Fruit fly (Drosophila melanogaster) whole organism, embryonic: ENCODE results near the gene Or67a.
A peak's percentile ranks its signal among the peaks of the same experiment; 100 is the strongest.

Experiments used
- CG1024 ChIP-seq: fragments of 200-800 bp; sonication (Bioruptor generic); IDR thresholded peaks from 2 replicates; pipeline ENCODE4 v1.3.6; 2022; ENCODE audit warnings: missing biosample characterization, missing genetic modification characterization
- CG10959 ChIP-seq: fragments of 200-800 bp; sonication (Bioruptor generic); IDR thresholded peaks from 2 replicates; pipeline ENCODE4 v1.3.6; 2022; ENCODE audit warnings: missing biosample characterization, missing genetic modification characterization
- CG12391 ChIP-seq: fragments of 200-800 bp; sonication (Bioruptor generic); optimal IDR thresholded peaks from 3 replicates; lab custom pipeline; 2018; ENCODE audit warnings: missing biosample characterization, mild to moderate bottlenecking, missing genetic modification characterization, moderate library complexity
- CG14667 ChIP-seq: fragments of 200-800 bp; sonication (Bioruptor generic); IDR thresholded peaks from 2 replicates; pipeline ENCODE4 v1.3.6; 2022; ENCODE audit warnings: missing biosample characterization, missing genetic modification characterization
- CG14860 ChIP-seq: fragments of 200-800 bp; sonication (Bioruptor generic); IDR thresholded peaks from 3 replicates; pipeline ENCODE4 v1.3.6; 2022; ENCODE audit warnings: missing biosample characterization, missing genetic modification characterization; ENCODE audit not compliant: partially characterized antibody
- CG1603 ChIP-seq: fragments of 200-800 bp; sonication (Bioruptor generic); optimal IDR thresholded peaks from 2 replicates; lab custom pipeline; 2019; ENCODE audit warnings: missing biosample characterization, mild to moderate bottlenecking, missing genetic modification characterization, moderate library complexity
- CG16813 ChIP-seq: fragments of 200-800 bp; sonication (Bioruptor generic); IDR thresholded peaks from 3 replicates; pipeline ENCODE4 v1.3.6; 2022; ENCODE audit warnings: missing biosample characterization, missing genetic modification characterization; ENCODE audit not compliant: partially characterized antibody
- CG17359 ChIP-seq: fragments of 200-800 bp; sonication (Bioruptor generic); optimal IDR thresholded peaks from 3 replicates; lab custom pipeline; 2018; ENCODE audit warnings: missing biosample characterization, mild to moderate bottlenecking, missing genetic modification characterization, moderate library complexity
- CG17385 ChIP-seq: fragments of 200-800 bp; sonication (Bioruptor generic); optimal IDR thresholded peaks from 3 replicates; lab custom pipeline; 2018; ENCODE audit warnings: missing biosample characterization, mild to moderate bottlenecking, missing genetic modification characterization
- CG17829 ChIP-seq: fragments of 200-800 bp; optimal IDR thresholded peaks from 2 replicates; lab custom pipeline; 2019; ENCODE audit warnings: missing biosample characterization, mild to moderate bottlenecking, missing genetic modification characterization, moderate library complexity
- CG1792 ChIP-seq: fragments of 200-800 bp; sonication (Bioruptor generic); optimal IDR thresholded peaks from 2 replicates; lab custom pipeline; 2016; ENCODE audit warnings: missing biosample characterization, missing genetic modification characterization
- CG2199 ChIP-seq: fragments of 200-800 bp; sonication (Bioruptor generic); IDR thresholded peaks from 3 replicates; pipeline ENCODE4 v1.3.6; 2022; ENCODE audit warnings: missing biosample characterization, missing genetic modification characterization
- CG3281 ChIP-seq: fragments of 200-800 bp; sonication (Bioruptor generic); optimal IDR thresholded peaks from 3 replicates; lab custom pipeline; 2017; ENCODE audit warnings: missing biosample characterization, mild to moderate bottlenecking, missing genetic modification characterization
- CG34376 ChIP-seq: fragments of 200-800 bp; sonication (Bioruptor generic); optimal IDR thresholded peaks from 2 replicates; lab custom pipeline; 2018; ENCODE audit warnings: missing biosample characterization, mild to moderate bottlenecking, missing genetic modification characterization
- CG34422 ChIP-seq: fragments of 200-800 bp; sonication (Bioruptor generic); IDR thresholded peaks from 3 replicates; pipeline ENCODE4 v1.3.6; 2022; ENCODE audit warnings: missing biosample characterization, missing genetic modification characterization
- CG7556 ChIP-seq: fragments of 200-800 bp; sonication (Bioruptor generic); optimal IDR thresholded peaks from 2 replicates; lab custom pipeline; 2017; ENCODE audit warnings: missing biosample characterization, mild to moderate bottlenecking, missing genetic modification characterization
- CG7839 ChIP-seq: fragments of 200-800 bp; sonication (Bioruptor generic); optimal IDR thresholded peaks from 3 replicates; lab custom pipeline; 2018; ENCODE audit warnings: missing biosample characterization, mild to moderate bottlenecking, missing genetic modification characterization, moderate library complexity
- CG9932 ChIP-seq: fragments of 200-800 bp; sonication (Bioruptor generic); IDR thresholded peaks from 2 replicates; pipeline ENCODE4 v1.3.6; 2022; ENCODE audit warnings: missing biosample characterization, missing genetic modification characterization
- CHES-1-like ChIP-seq: fragments of 200-800 bp; sonication (Bioruptor generic); optimal IDR thresholded peaks from 2 replicates; lab custom pipeline; 2016; ENCODE audit warnings: missing biosample characterization, missing genetic modification characterization
- Dref ChIP-seq: fragments of 200-800 bp; sonication (Bioruptor generic); IDR thresholded peaks from 2 replicates; pipeline ENCODE4 v1.3.6; 2022; ENCODE audit warnings: missing biosample characterization, missing genetic modification characterization
- HLH4C ChIP-seq: fragments of 200-800 bp; sonication (Bioruptor generic); IDR thresholded peaks from 3 replicates; pipeline ENCODE4 v1.3.6; 2022; ENCODE audit warnings: missing biosample characterization, missing genetic modification characterization; ENCODE audit not compliant: partially characterized antibody
- Hmr ChIP-seq: fragments of 200-800 bp; sonication (Bioruptor generic); optimal IDR thresholded peaks from 3 replicates; lab custom pipeline; 2017; ENCODE audit warnings: mild to moderate bottlenecking, missing biosample characterization, missing genetic modification reagents, missing genetic modification characterization
- MBD-R2 ChIP-seq: fragments of 200-800 bp; sonication (Bioruptor generic); IDR thresholded peaks from 2 replicates; pipeline ENCODE4 v1.3.6; 2022; ENCODE audit warnings: missing biosample characterization, missing genetic modification characterization
- NC2β ChIP-seq: fragments of 200-800 bp; sonication (Bioruptor generic); optimal IDR thresholded peaks from 2 replicates; lab custom pipeline; 2016; ENCODE audit warnings: missing biosample characterization, missing genetic modification characterization
- Sox100B ChIP-seq: fragments of 200-800 bp; sonication (Bioruptor generic); optimal IDR thresholded peaks from 3 replicates; lab custom pipeline; 2018; ENCODE audit warnings: missing biosample characterization, mild to moderate bottlenecking, missing genetic modification characterization
- Ssrp ChIP-seq: fragments of 200-800 bp; sonication (Bioruptor generic); optimal IDR thresholded peaks from 2 replicates; lab custom pipeline; 2018; ENCODE audit warnings: missing biosample characterization, mild to moderate bottlenecking, missing genetic modification characterization, moderate library complexity
- bigmax ChIP-seq: fragments of 200-800 bp; sonication (Bioruptor generic); optimal IDR thresholded peaks from 2 replicates; lab custom pipeline; 2018; ENCODE audit warnings: missing biosample characterization, mild to moderate bottlenecking, missing genetic modification characterization
- dysf ChIP-seq: fragments of 200-800 bp; sonication (Bioruptor generic); IDR thresholded peaks from 3 replicates; pipeline ENCODE4 v1.3.6; 2022; ENCODE audit warnings: missing biosample characterization, missing genetic modification characterization
- fru ChIP-seq: fragments of >200 bp; optimal IDR thresholded peaks from 2 replicates; lab custom pipeline; 2017
- gcm2 ChIP-seq: fragments of 200-800 bp; sonication (Bioruptor generic); optimal IDR thresholded peaks from 2 replicates; lab custom pipeline; 2016; ENCODE audit warnings: missing biosample characterization, missing genetic modification characterization
- grau ChIP-seq: fragments of 200-800 bp; optimal IDR thresholded peaks from 3 replicates; lab custom pipeline; 2019; ENCODE audit warnings: missing biosample characterization, mild to moderate bottlenecking, missing genetic modification characterization, moderate library complexity
- grn ChIP-seq: fragments of 200-800 bp; sonication (Bioruptor generic); optimal IDR thresholded peaks from 3 replicates; lab custom pipeline; 2017; ENCODE audit warnings: missing biosample characterization, missing genetic modification characterization
- ind ChIP-seq: fragments of 200-800 bp; sonication (Bioruptor generic); optimal IDR thresholded peaks from 3 replicates; lab custom pipeline; 2016; ENCODE audit warnings: missing biosample characterization, missing genetic modification characterization
- inv ChIP-seq: fragments of 200-800 bp; sonication (Bioruptor generic); IDR thresholded peaks from 2 replicates; pipeline ENCODE4 v1.3.6; 2022; ENCODE audit warnings: missing biosample characterization, missing genetic modification characterization; ENCODE audit not compliant: partially characterized antibody
- jumu ChIP-seq: fragments of 200-800 bp; sonication (Bioruptor generic); optimal IDR thresholded peaks from 3 replicates; lab custom pipeline; 2016; ENCODE audit warnings: missing biosample characterization, missing genetic modification characterization
- kay ChIP-seq: fragments of 200-800 bp; sonication (Bioruptor generic); optimal IDR thresholded peaks from 2 replicates; lab custom pipeline; 2016; ENCODE audit warnings: missing biosample characterization, missing genetic modification characterization
- lab ChIP-seq: fragments of 200-800 bp; sonication (Bioruptor generic); optimal IDR thresholded peaks from 3 replicates; lab custom pipeline; 2017; ENCODE audit warnings: missing biosample characterization, missing genetic modification characterization, mild to moderate bottlenecking, moderate library complexity, missing genetic modification reagents
- lola ChIP-seq, 3 experiments: fragments of >200 bp in 2 of 3; fragments of 200-800 bp in 1 of 3; sonication (Bioruptor generic) in 1 of 3; optimal IDR thresholded peaks; 2 replicates each; lab custom pipeline; 2017 to 2019; ENCODE audit warnings: missing biosample characterization in 3 of 3, missing genetic modification characterization in 3 of 3, mild to moderate bottlenecking in 1 of 3, moderate library complexity in 1 of 3
- pb ChIP-seq: fragments of 200-800 bp; sonication (Bioruptor generic); optimal IDR thresholded peaks from 3 replicates; lab custom pipeline; 2016; ENCODE audit warnings: missing biosample characterization, missing genetic modification characterization
- ranshi ChIP-seq: fragments of 200-800 bp; sonication (Bioruptor generic); IDR thresholded peaks from 2 replicates; pipeline ENCODE4 v1.3.6; 2022; ENCODE audit warnings: missing biosample characterization, missing genetic modification characterization
- run ChIP-seq: fragments of 200-800 bp; sonication (Bioruptor generic); optimal IDR thresholded peaks from 3 replicates; lab custom pipeline; 2018; ENCODE audit warnings: missing biosample characterization, mild to moderate bottlenecking, missing genetic modification characterization
- salm ChIP-seq: fragments of 200-800 bp; sonication (Bioruptor generic); optimal IDR thresholded peaks from 2 replicates; lab custom pipeline; 2018; ENCODE audit warnings: missing biosample characterization, mild to moderate bottlenecking, missing genetic modification characterization
- tio ChIP-seq: fragments of 200-800 bp; sonication (Bioruptor generic); optimal IDR thresholded peaks from 2 replicates; lab custom pipeline; 2017; ENCODE audit warnings: missing biosample characterization, missing genetic modification characterization, inconsistent platforms
- tna ChIP-seq: fragments of 200-800 bp; sonication (Bioruptor generic); IDR thresholded peaks from 2 replicates; pipeline ENCODE4 v1.3.6; 2022; ENCODE audit warnings: missing biosample characterization, missing genetic modification characterization; ENCODE audit not compliant: partially characterized antibody
- tx ChIP-seq: fragments of 200-800 bp; sonication (Bioruptor generic); optimal IDR thresholded peaks from 2 replicates; lab custom pipeline; 2016; ENCODE audit warnings: missing biosample characterization, missing genetic modification characterization
- vfl ChIP-seq: fragments of 200-800 bp; sonication (Bioruptor generic); optimal IDR thresholded peaks from 2 replicates; lab custom pipeline; 2016; ENCODE audit warnings: missing biosample characterization, missing genetic modification characterization

Or67a gene

DNA sequence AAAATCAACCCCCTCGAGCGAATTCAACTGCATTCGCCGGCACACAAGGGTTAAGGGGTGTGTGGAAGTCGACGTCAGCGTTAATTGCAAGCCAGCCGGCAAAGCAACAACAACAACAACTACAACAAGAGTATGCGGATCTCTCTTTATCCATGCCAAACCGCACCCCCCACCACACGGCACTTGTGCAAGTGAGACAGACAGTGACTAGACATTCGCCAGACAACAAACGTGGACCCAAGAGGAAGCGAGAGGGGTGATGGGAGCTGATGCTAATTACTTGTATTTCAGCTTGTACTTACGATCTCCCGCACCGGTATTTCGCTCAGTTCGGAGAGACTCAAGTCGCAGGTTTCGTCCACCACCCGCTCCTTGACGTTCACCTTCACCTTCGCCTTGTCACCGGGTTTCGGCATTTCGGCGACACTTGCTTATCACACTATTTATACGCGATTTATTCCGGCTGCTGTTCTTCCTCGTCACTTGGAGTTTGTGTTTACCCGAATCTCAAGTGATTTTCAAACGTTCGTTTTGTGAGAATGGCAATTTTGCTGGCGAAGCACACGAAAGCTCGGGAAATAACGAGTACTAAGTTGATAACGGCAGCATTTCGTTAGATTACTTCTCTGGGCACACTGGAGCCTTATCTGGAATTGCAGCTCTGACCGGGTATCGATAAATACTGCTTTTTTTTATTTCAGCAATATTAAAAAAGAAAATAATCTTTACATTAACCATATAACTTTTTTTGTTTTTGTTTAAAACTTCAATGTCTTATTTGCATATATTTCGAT lies 19.6 kb upstream of the Or67a start, which contains the start of gene CG3408 (continued):
- peak; percentile 6 for TF ChIP-seq CG7556
- peak; percentile 54; the same call in 1 of the 3 replicates for TF ChIP-seq CG34422 (GFP tag; lab: Robert Waterston, UW)
- peak; percentile 59 for TF ChIP-seq grn (GFP tag; lab: Kevin White, UChicago)
- no peak for TF ChIP-seq vfl (GFP tag; lab: Kevin White, UChicago)
- TF ChIP-seq NC2β (GFP tag; lab: Kevin White, UChicago) = peak; percentile 29
- no peak for TF ChIP-seq CG2199
- TF ChIP-seq CG17829 = peak; percentile 20
- no peak for TF ChIP-seq tio
- TF ChIP-seq CG16813 (GFP tag; lab: Robert Waterston, UW) = 0 out of 3 replicates have a peak, but pooled peaks have one; percentile 18
- TF ChIP-seq Ssrp (tag; lab: Kevin White, UChicago) = no peak
- TF ChIP-seq Hmr = peak; percentile 48
- peak; percentile 26 for TF ChIP-seq CG7839 (tag; lab: Kevin White, UChicago)
- TF ChIP-seq CG1024 (GFP tag; lab: Robert Waterston, UW) = no peak
- peak; percentile 67 for TF ChIP-seq Dref (GFP tag; lab: Robert Waterston, UW)
- no peak for TF ChIP-seq HLH4C (GFP tag; lab: Robert Waterston, UW)
- TF ChIP-seq lab (GFP tag; lab: Kevin White, UChicago) = peak; percentile 35
- peak; percentile 82 for TF ChIP-seq CG34376 (GFP tag; lab: Kevin White, UChicago)
- no peak for TF ChIP-seq kay (GFP tag; lab: Kevin White, UChicago)
- peak; percentile 24 for TF ChIP-seq pb (GFP tag; lab: Kevin White, UChicago)

DNA sequence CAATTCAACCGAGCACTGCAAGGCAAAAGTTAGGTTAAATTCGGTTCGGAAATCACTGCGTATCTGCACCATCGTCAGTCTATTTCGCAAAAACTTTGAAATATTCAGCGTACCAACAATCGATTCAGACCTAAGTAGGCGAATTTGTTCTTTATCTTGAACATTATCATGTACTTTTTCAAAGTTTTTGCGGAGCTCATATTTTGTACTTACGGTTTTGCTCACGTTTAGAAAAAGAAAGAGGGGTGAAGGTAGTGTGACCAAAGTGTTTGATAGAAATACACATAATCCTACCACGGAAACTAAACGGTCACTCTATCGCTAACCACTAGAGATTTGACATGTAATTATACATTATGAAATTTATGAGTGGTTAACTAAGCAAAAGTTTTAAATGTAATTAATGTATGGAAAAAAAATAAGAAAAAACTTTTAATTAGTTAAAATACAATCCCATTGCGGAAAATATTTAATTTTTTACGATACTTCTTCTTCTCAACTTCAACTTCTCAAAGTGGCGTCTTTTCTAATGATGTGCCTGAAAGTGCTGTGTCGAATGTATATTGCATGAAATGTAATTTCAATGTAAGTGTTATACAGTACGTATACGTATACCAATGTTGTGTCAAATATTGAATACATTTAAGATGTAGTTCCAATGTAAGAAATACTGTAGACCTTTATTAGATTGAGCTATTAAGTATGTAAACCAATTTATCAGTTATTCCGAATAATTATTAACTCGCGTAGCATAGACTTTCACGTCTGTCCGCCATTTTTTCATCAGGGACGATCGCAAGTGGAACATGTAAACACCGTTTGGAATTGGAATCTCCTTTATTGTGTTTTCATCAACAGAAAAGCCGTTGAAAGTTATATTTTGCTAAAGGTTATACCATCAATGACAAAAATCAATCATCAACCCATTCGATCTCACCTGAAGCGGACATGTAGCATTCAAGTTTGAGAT lies 17.3 kb upstream of the Or67a start, which contains the start of gene RpS9:
Gene RpS9 (minus strand): TSS at position 245 of the 970 bp plus-strand sequence.
- peak; percentile 36 for TF ChIP-seq CG17385
- no peak; the same call in 2 of the 3 replicates for TF ChIP-seq dysf (GFP tag; lab: Robert Waterston, UW)
- peak; percentile 68 for TF ChIP-seq CG3281 (GFP tag; lab: Kevin White, UChicago)
- no peak for TF ChIP-seq CG14667 (GFP tag; lab: Robert Waterston, UW)
- no peak; the same call in 1 of the 2 replicates for TF ChIP-seq ranshi (GFP tag; lab: Robert Waterston, UW)
- no peak for TF ChIP-seq CG10959 (GFP tag; lab: Robert Waterston, UW)
- TF ChIP-seq lola (GFP tag; optimal IDR thresholded peaks at IDR 0.05; lab: Kevin White, UChicago) = no peak
- peak; percentile 34; the same call in 1 of the 2 replicates for TF ChIP-seq CG9932 (GFP tag; lab: Robert Waterston, UW)
- TF ChIP-seq fru (lab: Kevin White, UChicago) = no peak
- peak; percentile 37 for TF ChIP-seq grau (tag; lab: Kevin White, UChicago)
- no peak for TF ChIP-seq CHES-1-like (GFP tag; lab: Kevin White, UChicago)
- TF ChIP-seq salm = peak; percentile 19
- TF ChIP-seq CG14860 (GFP tag; lab: Robert Waterston, UW) = no peak
- no peak for TF ChIP-seq jumu
- no peak for TF ChIP-seq Sox100B
- no peak for TF ChIP-seq CG1792 (GFP tag; lab: Kevin White, UChicago)
- TF ChIP-seq CG7839 (tag; lab: Kevin White, UChicago) = peak; percentile 43
- no peak for TF ChIP-seq ind (GFP tag; lab: Kevin White, UChicago)
- TF ChIP-seq CG1603 (tag; lab: Kevin White, UChicago) = peak; percentile 22
- no peak for TF ChIP-seq tx
- TF ChIP-seq MBD-R2 (GFP tag; lab: Robert Waterston, UW) = no peak
- no peak for TF ChIP-seq run (tag; lab: Kevin White, UChicago)
- TF ChIP-seq inv (GFP tag; lab: Robert Waterston, UW) = no peak
- peak; percentile 99 for TF ChIP-seq bigmax (GFP tag; lab: Kevin White, UChicago)
- TF ChIP-seq CG12391 (tag; lab: Kevin White, UChicago) = peak; percentile 45
- TF ChIP-seq gcm2 (GFP tag; lab: Kevin White, UChicago) = peak; percentile 9
- TF ChIP-seq CG7556 = no peak
- TF ChIP-seq tna (GFP tag; lab: Robert Waterston, UW) = no peak
- TF ChIP-seq CG17359 = peak; percentile 38
